Fruit fly (Drosophila melanogaster) whole organism, pupa: ENCODE measurements around the gene CG9287.

ENCODE experiments used
- CG10348 ChIP-seq: fragments of 200-800 bp; sonication (Bioruptor generic); IDR thresholded peaks from 2 replicates; pipeline ENCODE4 v1.3.6; 2022; ENCODE audit warnings: missing biosample characterization, missing genetic modification characterization
- CG12605 ChIP-seq: fragments of 200-800 bp; sonication (Bioruptor generic); IDR thresholded peaks from 2 replicates; pipeline ENCODE4 v1.3.6; 2022; ENCODE audit warnings: missing biosample characterization, missing genetic modification characterization
- CG13204 ChIP-seq: fragments of 200-800 bp; sonication (Bioruptor generic); optimal IDR thresholded peaks from 2 replicates; lab custom pipeline; 2018; ENCODE audit warnings: missing biosample characterization, mild to moderate bottlenecking, missing genetic modification characterization, moderate library complexity
- CG14655 ChIP-seq: fragments of 200-800 bp; sonication (Bioruptor generic); optimal IDR thresholded peaks from 3 replicates; lab custom pipeline; 2017; ENCODE audit warnings: mild to moderate bottlenecking, missing biosample characterization, missing genetic modification reagents, missing genetic modification characterization
- CG15710 ChIP-seq: fragments of 200-800 bp; sonication (Bioruptor generic); optimal IDR thresholded peaks from 2 replicates; lab custom pipeline; 2018; ENCODE audit warnings: missing biosample characterization, mild to moderate bottlenecking, missing genetic modification characterization, moderate library complexity
- CG17806 ChIP-seq: fragments of 200-800 bp; sonication (Bioruptor generic); optimal IDR thresholded peaks from 2 replicates; lab custom pipeline; 2018; ENCODE audit warnings: missing biosample characterization, mild to moderate bottlenecking, missing genetic modification characterization, moderate library complexity
- CG32121 ChIP-seq: fragments of 200-800 bp; sonication (Bioruptor generic); IDR thresholded peaks from 2 replicates; pipeline ENCODE4 v1.3.6; 2022; ENCODE audit warnings: missing biosample characterization, missing genetic modification characterization
- CG34367 ChIP-seq: fragments of 200-800 bp; sonication (Bioruptor generic); optimal IDR thresholded peaks from 2 replicates; lab custom pipeline; 2018; ENCODE audit warnings: missing biosample characterization, mild to moderate bottlenecking, missing genetic modification characterization
- CG4496 ChIP-seq: fragments of 200-800 bp; sonication (Bioruptor generic); IDR thresholded peaks from 3 replicates; pipeline ENCODE4 v1.3.6; 2022; ENCODE audit warnings: missing biosample characterization, missing genetic modification characterization
- CG8159 ChIP-seq: fragments of 200-800 bp; sonication (Bioruptor generic); optimal IDR thresholded peaks from 3 replicates; lab custom pipeline; 2018; ENCODE audit warnings: missing biosample characterization, mild to moderate bottlenecking, missing genetic modification characterization, moderate library complexity
- CG8301 ChIP-seq: fragments of 200-800 bp; sonication (Bioruptor generic); optimal IDR thresholded peaks from 2 replicates; lab custom pipeline; 2018; ENCODE audit warnings: missing biosample characterization, mild to moderate bottlenecking, missing genetic modification characterization
- CG9948 ChIP-seq: fragments of 200-800 bp; sonication (Bioruptor generic); optimal IDR thresholded peaks from 2 replicates; lab custom pipeline; 2018; ENCODE audit warnings: missing biosample characterization, mild to moderate bottlenecking, missing genetic modification characterization, moderate library complexity
- D1 ChIP-seq: fragments of 200-800 bp; sonication (Bioruptor generic); optimal IDR thresholded peaks from 2 replicates; lab custom pipeline; 2018; ENCODE audit warnings: missing biosample characterization, mild to moderate bottlenecking, missing genetic modification characterization, moderate library complexity
- EcR ChIP-seq: fragments of 200-800 bp; sonication (Bioruptor generic); optimal IDR thresholded peaks from 3 replicates; lab custom pipeline; 2019; ENCODE audit warnings: missing biosample characterization, missing genetic modification characterization, mild to moderate bottlenecking, moderate library complexity, missing genetic modification reagents
- Ets98B ChIP-seq: fragments of 200-800 bp; sonication (Bioruptor generic); IDR thresholded peaks from 2 replicates; pipeline ENCODE4 v1.3.6; 2022; ENCODE audit warnings: missing biosample characterization, missing genetic modification characterization
- Pif1A ChIP-seq: fragments of 200-800 bp; sonication (Bioruptor generic); optimal IDR thresholded peaks from 3 replicates; lab custom pipeline; 2016; ENCODE audit warnings: missing biosample characterization, missing genetic modification characterization
- Pif1B ChIP-seq: fragments of 200-800 bp; sonication (Bioruptor generic); optimal IDR thresholded peaks from 3 replicates; lab custom pipeline; 2016; ENCODE audit warnings: missing biosample characterization, missing genetic modification characterization
- Snoo ChIP-seq: fragments of 200-800 bp; sonication (Bioruptor generic); optimal IDR thresholded peaks from 3 replicates; lab custom pipeline; 2017; ENCODE audit warnings: missing biosample characterization, mild to moderate bottlenecking, missing genetic modification characterization, inconsistent platforms
- fd96Ca ChIP-seq: fragments of 200-800 bp; sonication (Bioruptor generic); IDR thresholded peaks from 3 replicates; pipeline ENCODE4 v1.3.6; 2022; ENCODE audit warnings: missing biosample characterization, missing genetic modification characterization
- gl ChIP-seq: fragments of 200-800 bp; sonication (Bioruptor generic); optimal IDR thresholded peaks from 2 replicates; lab custom pipeline; 2018; ENCODE audit warnings: missing biosample characterization, mild to moderate bottlenecking, missing genetic modification characterization
- rn ChIP-seq: fragments of 200-800 bp; sonication (Bioruptor generic); IDR thresholded peaks from 2 replicates; pipeline ENCODE4 v1.3.6; 2022; ENCODE audit warnings: missing biosample characterization, missing genetic modification characterization

The CG9287 gene

DNA sequence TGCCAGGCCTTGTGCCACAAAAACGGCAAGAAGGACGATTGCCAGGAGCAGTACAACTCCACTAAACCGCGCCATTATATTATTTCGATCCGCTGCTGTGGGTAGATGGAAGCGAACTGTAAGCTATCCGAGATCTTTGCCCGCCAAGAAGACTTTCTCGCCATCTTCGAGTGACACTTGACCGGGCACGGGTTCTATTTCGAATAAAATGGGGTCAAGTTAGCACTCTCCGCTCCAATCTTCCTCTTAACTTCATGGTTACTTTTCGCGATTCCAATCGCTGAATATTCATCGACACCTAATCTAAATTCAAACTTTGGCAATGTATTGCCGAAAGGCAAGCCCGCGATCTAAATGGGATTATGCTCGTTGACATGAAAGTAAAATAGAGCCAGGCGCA lies 4.7 kb upstream of the CG9287 start, which contains the start of gene CG9289:
Gene CG9289 (minus strand): TSS at position 101 of the 400 bp plus-strand sequence.
- TF ChIP-seq CG8301 (no peak), rn (GFP tag; lab: Robert Waterston, UW) (no peak), CG12605 (GFP tag; lab: Robert Waterston, UW) (no peak), Ets98B (GFP tag; lab: Robert Waterston, UW) (no peak), Pif1A (GFP tag; lab: Kevin White, UChicago) (no peak)

DNA sequence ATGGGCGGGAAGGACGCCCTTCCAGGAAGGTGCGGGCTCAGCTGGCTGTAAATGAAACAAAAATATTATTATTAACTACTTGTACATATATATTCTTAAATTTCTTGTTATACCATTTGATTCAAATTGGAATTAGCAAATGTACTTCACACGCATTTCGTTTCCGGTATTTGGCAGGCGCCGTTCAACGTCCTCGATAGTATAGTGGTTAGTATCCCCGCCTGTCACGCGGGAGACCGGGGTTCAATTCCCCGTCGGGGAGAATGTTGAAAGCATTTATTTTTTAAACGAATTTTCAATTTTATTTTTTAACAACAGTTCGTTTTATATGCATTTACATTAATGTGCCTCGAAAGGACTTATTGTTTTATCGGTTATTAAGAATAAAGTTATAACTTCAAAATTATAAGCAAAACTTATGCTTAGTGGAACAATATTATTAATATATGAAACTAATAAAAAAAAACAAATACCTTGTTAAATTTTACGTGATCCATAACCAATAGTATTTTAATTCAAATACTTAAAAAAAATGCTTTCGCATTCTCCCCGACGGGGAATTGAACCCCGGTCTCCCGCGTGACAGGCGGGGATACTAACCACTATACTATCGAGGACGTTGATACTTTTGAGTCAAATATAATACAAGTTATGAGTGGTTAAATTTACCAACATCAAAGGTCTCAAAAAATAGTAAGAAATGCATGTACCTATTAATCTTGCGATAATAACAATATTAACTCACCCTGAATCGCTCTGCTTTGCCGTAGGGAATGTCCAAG lies 3.8 kb upstream of the CG9287 start:
- TF ChIP-seq rn (GFP tag; lab: Robert Waterston, UW) (no peak), EcR (no peak), CG4496 (GFP tag; lab: Robert Waterston, UW) (no peak), Snoo (no peak), Ets98B (GFP tag; lab: Robert Waterston, UW) (no peak), D1 (tag; lab: Kevin White, UChicago) (no peak), gl (tag; lab: Kevin White, UChicago) (no peak), Pif1A (GFP tag; lab: Kevin White, UChicago) (no peak), CG12605 (GFP tag; lab: Robert Waterston, UW) (no peak), CG15710 (no peak), CG8159 (tag; lab: Kevin White, UChicago) (no peak), CG17806 (tag; lab: Kevin White, UChicago) (no peak), CG13204 (GFP tag; lab: Kevin White, UChicago) (no peak), Pif1B (GFP tag; lab: Kevin White, UChicago) (no peak), CG34367 (no peak)

DNA sequence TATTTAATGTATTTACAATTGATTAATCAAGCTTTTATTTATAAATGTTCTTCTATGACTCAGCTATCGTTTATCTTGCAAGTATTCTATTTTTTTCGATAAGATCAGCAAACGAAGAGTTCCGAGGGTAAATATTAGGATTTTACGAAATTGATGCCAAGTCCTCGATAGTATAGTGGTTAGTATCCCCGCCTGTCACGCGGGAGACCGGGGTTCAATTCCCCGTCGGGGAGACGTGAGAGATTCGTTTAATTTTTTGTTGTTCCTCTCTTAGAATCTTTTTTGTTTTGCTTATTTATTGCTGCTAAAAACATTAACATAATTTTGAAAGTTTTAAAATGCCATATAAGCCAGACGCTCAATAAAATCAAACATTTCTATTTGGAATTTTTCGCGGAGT lies 657 bp downstream of the CG9287 start:
- TF ChIP-seq Pif1A (GFP tag; lab: Kevin White, UChicago) (no peak), CG13204 (GFP tag; lab: Kevin White, UChicago) (no peak), D1 (tag; lab: Kevin White, UChicago) (no peak), CG17806 (tag; lab: Kevin White, UChicago) (no peak), Pif1B (GFP tag; lab: Kevin White, UChicago) (no peak), CG4496 (GFP tag; lab: Robert Waterston, UW) (no peak)

- TF ChIP-seq CG34367 (no peak), CG8159 (tag; lab: Kevin White, UChicago) (peak; percentile 79), Pif1A (GFP tag; lab: Kevin White, UChicago) (peak; percentile 41), fd96Ca (no peak), CG4496 (GFP tag; lab: Robert Waterston, UW) (no peak), CG14655 (GFP tag; lab: Kevin White, UChicago) (peak; percentile 49), Ets98B (GFP tag; lab: Robert Waterston, UW) (no peak), CG15710 (no peak), Pif1B (GFP tag; lab: Kevin White, UChicago) (no peak), CG9948 (tag; lab: Kevin White, UChicago) (no peak), EcR (no peak), CG8301 (no peak), CG32121 (GFP tag; lab: Robert Waterston, UW) (no peak; the same call in 1 of the 2 replicates), CG12605 (GFP tag; lab: Robert Waterston, UW) (no peak), Snoo (no peak), D1 (tag; lab: Kevin White, UChicago) (no peak), CG17806 (tag; lab: Kevin White, UChicago) (no peak), gl (tag; lab: Kevin White, UChicago) (no peak)
- TF ChIP-seq, all 21 proteins: peak for 3
Measured at dm6 chr2L:8672278-8672748, 7.3 kb downstream of the CG9287 start, which contains the start of gene Glt. Glt (plus strand) TSS chr2L:8672698.

- no peak for TF ChIP-seq gl (tag; lab: Kevin White, UChicago)
Measured at dm6 chr2L:8659549-8659948, 20.1 kb downstream of the CG9287 start.

dm6 chr2L:8633671-8634391 lies 45.8 kb downstream of the CG9287 start:
- TF ChIP-seq Snoo (no peak), gl (tag; lab: Kevin White, UChicago) (no peak), fd96Ca (no peak), CG4496 (GFP tag; lab: Robert Waterston, UW) (peak; percentile 55; the same call in 1 of the 3 replicates), CG8301 (no peak), Pif1B (GFP tag; lab: Kevin White, UChicago) (no peak), CG14655 (GFP tag; lab: Kevin White, UChicago) (peak; percentile 25), CG32121 (GFP tag; lab: Robert Waterston, UW) (no peak), EcR (no peak), Ets98B (GFP tag; lab: Robert Waterston, UW) (no peak), CG9948 (tag; lab: Kevin White, UChicago) (no peak), CG12605 (GFP tag; lab: Robert Waterston, UW) (no peak), Pif1A (GFP tag; lab: Kevin White, UChicago) (peak; percentile 14), CG17806 (tag; lab: Kevin White, UChicago) (no peak), rn (GFP tag; lab: Robert Waterston, UW) (no peak), D1 (tag; lab: Kevin White, UChicago) (no peak), CG13204 (GFP tag; lab: Kevin White, UChicago) (no peak), CG34367 (peak; percentile 11), CG10348 (GFP tag; lab: Robert Waterston, UW) (no peak), CG8159 (tag; lab: Kevin White, UChicago) (peak; percentile 41)
